Worm (Caenorhabditis elegans) whole organism, young adult: Measurements from ENCODE around the gene Y39A1A.27.

Experiments
- F10E7.11 ChIP-seq: sonication (generic microtip); optimal IDR thresholded peaks from 2 replicates; lab custom pipeline; 2017; ENCODE audit warnings: mild to moderate bottlenecking, missing genetic modification characterization, moderate library complexity, missing compliant biosample characterization
- F23B12.7 ChIP-seq: sonication (generic microtip); optimal IDR thresholded peaks from 2 replicates; lab custom pipeline; 2017; ENCODE audit warnings: missing genetic modification characterization, mild to moderate bottlenecking, missing compliant biosample characterization, antibody characterized with exemption, moderate library complexity; ENCODE audit not compliant: insufficient read depth
- F57A8.1 ChIP-seq: fragments of 200-800 bp; sonication (Bioruptor generic); optimal IDR thresholded peaks from 2 replicates; lab custom pipeline; 2018; ENCODE audit warnings: mild to moderate bottlenecking, missing genetic modification characterization, moderate library complexity, missing compliant biosample characterization
- F57C9.4 ChIP-seq: sonication (generic microtip); optimal IDR thresholded peaks from 2 replicates; lab custom pipeline; 2017; ENCODE audit warnings: mild to moderate bottlenecking, missing genetic modification characterization, missing compliant biosample characterization
- Y53G8AR.9 ChIP-seq: fragments of 200-800 bp; sonication (Bioruptor generic); conservative IDR thresholded peaks from 2 replicates; pipeline ENCODE4 v1.3.6; 2022; ENCODE audit warnings: missing genetic modification reagents, missing genetic modification characterization, missing compliant biosample characterization
- akir-1 ChIP-seq: fragments of 200-800 bp; sonication (Bioruptor generic); optimal IDR thresholded peaks from 2 replicates; lab custom pipeline; 2018; ENCODE audit warnings: mild to moderate bottlenecking, missing genetic modification characterization, moderate library complexity, missing compliant biosample characterization
- ama-1 ChIP-seq, 3 experiments: fragments of 150-350 bp in 1 of 3; sonication (generic microtip) in 2 of 3; optimal IDR thresholded peaks; 2 replicates each; lab custom pipeline; 2014 to 2018; ENCODE audit warnings: missing biosample characterization in 2 of 3, missing genetic modification characterization in 2 of 3, missing genetic modification reagents in 2 of 3
- aptf-3 ChIP-seq: fragments of 200-800 bp; sonication (Bioruptor generic); IDR thresholded peaks from 2 replicates; pipeline ENCODE4 v1.3.6; 2022; ENCODE audit warnings: missing genetic modification characterization, missing compliant biosample characterization
- attf-3 ChIP-seq: fragments of 200-800 bp; sonication (Bioruptor generic); conservative IDR thresholded peaks from 2 replicates; pipeline ENCODE4 v1.3.6; 2022; ENCODE audit warnings: missing genetic modification reagents, missing genetic modification characterization, missing compliant biosample characterization
- attf-6 ChIP-seq: fragments of 200-800 bp; sonication (Bioruptor generic); IDR thresholded peaks from 2 replicates; pipeline ENCODE4 v1.3.6; 2022; ENCODE audit warnings: missing genetic modification reagents, missing genetic modification characterization, missing compliant biosample characterization
- bed-1 ChIP-seq: fragments of 200-800 bp; sonication (Bioruptor generic); IDR thresholded peaks from 2 replicates; pipeline ENCODE4 v1.3.6; 2022; ENCODE audit warnings: missing genetic modification reagents, missing genetic modification characterization, missing compliant biosample characterization
- bed-2 ChIP-seq: fragments of 200-800 bp; sonication (Bioruptor generic); IDR thresholded peaks from 2 replicates; pipeline ENCODE4 v1.3.6; 2022; ENCODE audit warnings: missing genetic modification reagents, missing genetic modification characterization, missing compliant biosample characterization
- die-1 ChIP-seq: sonication (generic microtip); optimal IDR thresholded peaks from 2 replicates; lab custom pipeline; 2016; ENCODE audit warnings: missing genotype, mild to moderate bottlenecking, missing genetic modification characterization, missing compliant biosample characterization
- egl-44 ChIP-seq: fragments of 200-800 bp; sonication (Bioruptor generic); IDR thresholded peaks from 2 replicates; pipeline ENCODE4 v1.3.6; 2022; ENCODE audit warnings: missing genetic modification reagents, missing genetic modification characterization, missing compliant biosample characterization
- ekl-4 ChIP-seq: fragments of 200-800 bp; sonication (Bioruptor generic); IDR thresholded peaks from 2 replicates; pipeline ENCODE4 v1.3.6; 2022; ENCODE audit warnings: missing genetic modification reagents, missing genetic modification characterization, missing compliant biosample characterization
- hlh-26 ChIP-seq: fragments of 200-800 bp; sonication (Bioruptor generic); conservative IDR thresholded peaks from 2 replicates; pipeline ENCODE4 v1.3.6; 2022; ENCODE audit warnings: missing genetic modification reagents, missing genetic modification characterization, missing compliant biosample characterization
- hmg-1.2 ChIP-seq: fragments of 200-800 bp; sonication (Bioruptor generic); IDR thresholded peaks from 2 replicates; pipeline ENCODE4 v1.3.6; 2022; ENCODE audit warnings: missing genetic modification reagents, missing genetic modification characterization, missing compliant biosample characterization
- hsf-1 ChIP-seq: fragments of 200-800 bp; sonication (Bioruptor generic); IDR thresholded peaks from 2 replicates; pipeline ENCODE4 v1.3.6; 2022; ENCODE audit warnings: missing genetic modification reagents, missing genetic modification characterization, missing compliant biosample characterization
- let-526 ChIP-seq: fragments of 200-800 bp; sonication (Bioruptor generic); IDR thresholded peaks from 2 replicates; pipeline ENCODE4 v1.3.6; 2022; ENCODE audit warnings: missing genetic modification reagents, missing genetic modification characterization, missing compliant biosample characterization
- lin-35 ChIP-seq, 3 experiments: fragments of 150-350 bp in 2 of 3; sonication (generic microtip) in 1 of 3; optimal IDR thresholded peaks; 2 replicates each; lab custom pipeline; 2014 to 2018; ENCODE audit warnings: missing biosample characterization in 3 of 3, missing genetic modification characterization in 3 of 3, missing genetic modification reagents in 3 of 3
- lin-40 ChIP-seq: sonication (generic microtip); optimal IDR thresholded peaks from 2 replicates; lab custom pipeline; 2016; ENCODE audit warnings: missing genetic modification characterization, mild to moderate bottlenecking, missing compliant biosample characterization, missing genotype, missing genetic modification reagents
- lir-1 ChIP-seq: fragments of 200-800 bp; sonication (Bioruptor generic); conservative IDR thresholded peaks from 2 replicates; pipeline ENCODE4 v1.3.6; 2022; ENCODE audit warnings: missing genetic modification reagents, missing genetic modification characterization, missing compliant biosample characterization
- madf-3 ChIP-seq: fragments of 200-800 bp; sonication (Bioruptor generic); IDR thresholded peaks from 2 replicates; pipeline ENCODE4 v1.3.6; 2022; ENCODE audit warnings: missing genetic modification reagents, missing genetic modification characterization, missing compliant biosample characterization
- mes-4 ChIP-seq: sonication (generic microtip); optimal IDR thresholded peaks from 2 replicates; lab custom pipeline; 2016; ENCODE audit warnings: missing genotype, missing genetic modification characterization, missing compliant biosample characterization
- nfya-1 ChIP-seq: sonication (generic microtip); optimal IDR thresholded peaks from 2 replicates; lab custom pipeline; 2017; ENCODE audit warnings: antibody characterized with exemption, missing compliant biosample characterization, missing genetic modification characterization, borderline replicate concordance; ENCODE audit not compliant: insufficient read depth
- nhr-179 ChIP-seq: sonication (generic microtip); optimal IDR thresholded peaks from 2 replicates; lab custom pipeline; 2016; ENCODE audit warnings: mild to moderate bottlenecking, missing genetic modification characterization, missing compliant biosample characterization
- nhr-27 ChIP-seq: fragments of 200-800 bp; sonication (Bioruptor generic); optimal IDR thresholded peaks from 2 replicates; lab custom pipeline; 2018; ENCODE audit warnings: mild to moderate bottlenecking, missing genetic modification characterization, moderate library complexity, missing compliant biosample characterization
- pbrm-1 ChIP-seq: fragments of 200-800 bp; sonication (Bioruptor generic); IDR thresholded peaks from 2 replicates; pipeline ENCODE4 v1.3.6; 2022; ENCODE audit warnings: missing genetic modification reagents, missing genetic modification characterization, missing compliant biosample characterization
- pha-4 ChIP-seq: fragments of 150-350 bp; sonication (generic microtip); optimal IDR thresholded peaks from 2 replicates; lab custom pipeline; 2014; ENCODE audit warnings: missing biosample characterization, missing genetic modification reagents, missing genetic modification characterization
- rpc-1 ChIP-seq, 2 experiments: fragments of 150-350 bp in 1 of 2; sonication (generic microtip) in 1 of 2; optimal IDR thresholded peaks; 2 replicates each; lab custom pipeline; 2014 to 2018; ENCODE audit warnings: missing biosample characterization in 1 of 2, missing genetic modification characterization in 1 of 2, missing genetic modification reagents in 1 of 2, missing genotype in 1 of 2
- sdz-38 ChIP-seq: sonication (generic microtip); optimal IDR thresholded peaks from 2 replicates; lab custom pipeline; 2016; ENCODE audit warnings: missing genotype, missing genetic modification characterization, missing compliant biosample characterization
- snpc-3.4 ChIP-seq: sonication (generic microtip); optimal IDR thresholded peaks from 2 replicates; lab custom pipeline; 2017; ENCODE audit warnings: missing genetic modification characterization, mild to moderate bottlenecking, missing compliant biosample characterization, antibody characterized with exemption, moderate library complexity, missing genotype, missing genetic modification reagents
- somi-1 ChIP-seq: fragments of 200-800 bp; sonication (Bioruptor generic); optimal IDR thresholded peaks from 2 replicates; lab custom pipeline; 2018; ENCODE audit warnings: mild to moderate bottlenecking, missing genetic modification characterization, missing compliant biosample characterization
- sptf-2 ChIP-seq: fragments of 200-800 bp; sonication (Bioruptor generic); optimal IDR thresholded peaks from 2 replicates; lab custom pipeline; 2018; ENCODE audit warnings: mild to moderate bottlenecking, missing genetic modification characterization, missing compliant biosample characterization
- tbp1 ChIP-seq: fragments of 200-800 bp; sonication (Bioruptor generic); optimal IDR thresholded peaks from 2 replicates; lab custom pipeline; 2018; ENCODE audit warnings: mild to moderate bottlenecking, missing genetic modification characterization, missing compliant biosample characterization
- tbx-9 ChIP-seq: sonication (generic microtip); optimal IDR thresholded peaks from 2 replicates; lab custom pipeline; 2016; ENCODE audit warnings: borderline replicate concordance, missing genetic modification characterization, inconsistent platforms, missing compliant biosample characterization
- unc-62 ChIP-seq: fragments of 150-350 bp; optimal IDR thresholded peaks from 2 replicates; lab custom pipeline; 2014; ENCODE audit warnings: missing biosample characterization, missing genetic modification reagents, missing genetic modification characterization
- zfh-2 ChIP-seq: fragments of 200-800 bp; sonication (Bioruptor generic); conservative IDR thresholded peaks from 2 replicates; pipeline ENCODE4 v1.3.6; 2022; ENCODE audit warnings: missing genetic modification reagents, missing genetic modification characterization, missing compliant biosample characterization
- zim-3 ChIP-seq: sonication (generic microtip); optimal IDR thresholded peaks from 2 replicates; lab custom pipeline; 2017; ENCODE audit warnings: mild to moderate bottlenecking, missing genetic modification characterization, moderate library complexity, missing compliant biosample characterization

The Y39A1A.27 gene

DNA sequence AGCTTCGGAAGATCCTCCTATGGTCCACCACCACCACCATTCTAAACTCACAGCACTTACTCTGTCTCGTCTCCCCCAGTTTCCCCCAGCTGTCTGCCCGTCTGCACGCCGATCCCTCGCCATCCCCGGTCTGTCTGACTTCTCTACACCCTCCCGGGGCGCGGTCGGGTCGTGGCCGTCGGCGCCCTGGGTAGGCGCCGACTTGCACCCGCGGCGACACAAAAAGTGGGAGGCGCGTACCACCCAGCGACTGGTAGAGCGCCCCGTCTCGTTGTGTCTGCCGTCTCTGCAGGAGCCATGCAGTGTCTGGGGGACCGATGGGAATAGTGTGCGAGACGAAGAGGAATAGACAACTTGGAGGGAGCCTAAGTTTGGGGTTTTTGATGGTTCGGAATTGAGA lies 4.7 kb upstream of the Y39A1A.27 start (continued):
- TF ChIP-seq tbx-9 (tag; lab: Kevin White, UChicago) (no peak), F57C9.4 (tag; lab: Kevin White, UChicago) (peak; percentile 16), sdz-38 (tag; lab: Kevin White, UChicago) (no peak), lin-35 (GFP tag; optimal IDR thresholded peaks at IDR 0.05; lab: Kevin White, UChicago) (peak in 1 of 3 experiments; percentile 18), lir-1 (GFP tag; lab: Robert Waterston, UW) (no peak), ekl-4 (GFP tag; lab: Robert Waterston, UW) (peak; percentile 43; the same call in 1 of the 2 replicates), ama-1 (optimal IDR thresholded peaks at IDR 0.05; lab: Kevin White, UChicago) (no peak), ama-1 (GFP tag; optimal IDR thresholded peaks at IDR 0.05; lab: Kevin White, UChicago) (no peak), pha-4 (tag; lab: Kevin White, UChicago) (no peak), zfh-2 (peak; percentile 99), pbrm-1 (GFP tag; lab: Robert Waterston, UW) (peak; percentile 59), attf-3 (GFP tag; lab: Robert Waterston, UW) (no peak), rpc-1 (optimal IDR thresholded peaks at IDR 0.05; lab: Kevin White, UChicago) (no peak), rpc-1 (tag; optimal IDR thresholded peaks at IDR 0.05; lab: Kevin White, UChicago) (no peak), unc-62 (GFP tag; lab: Kevin White, UChicago) (no peak), akir-1 (GFP tag; lab: Kevin White, UChicago) (no peak), hlh-26 (GFP tag; lab: Robert Waterston, UW) (no peak), tbp1 (GFP tag; lab: Kevin White, UChicago) (peak; percentile 21), hsf-1 (GFP tag; lab: Robert Waterston, UW) (no peak), egl-44 (no peak), die-1 (tag; lab: Kevin White, UChicago) (no peak), F10E7.11 (no peak), somi-1 (no peak), bed-1 (no peak), F23B12.7 (tag; lab: Kevin White, UChicago) (no peak), bed-2 (GFP tag; lab: Robert Waterston, UW) (peak; percentile 63; the same call in 1 of the 2 replicates), attf-6 (GFP tag; lab: Robert Waterston, UW) (no peak), snpc-3.4 (tag; lab: Kevin White, UChicago) (no peak), zim-3 (no peak), let-526 (GFP tag; lab: Robert Waterston, UW) (no peak), nhr-27 (tag; lab: Kevin White, UChicago) (no peak)

DNA sequence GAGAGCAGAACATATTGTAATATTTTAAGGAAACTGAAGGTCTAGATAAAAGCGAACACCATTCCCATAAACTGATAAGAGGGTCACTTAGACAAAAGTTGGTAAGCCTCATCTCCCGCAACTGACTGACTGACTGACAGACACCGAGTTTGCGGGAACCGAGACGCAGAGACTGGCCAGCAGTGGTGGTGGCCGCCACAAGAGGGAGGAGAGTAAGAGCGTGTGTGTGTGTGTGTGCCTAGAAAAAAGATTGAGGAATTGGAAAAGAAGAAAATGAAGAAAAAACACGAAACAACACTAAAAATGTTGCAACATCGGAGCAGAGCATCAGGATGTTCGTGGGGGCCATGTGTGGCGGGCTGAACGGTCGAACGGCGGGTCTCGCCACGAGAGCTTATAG lies 4.2 kb upstream of the Y39A1A.27 start:
- no peak for TF ChIP-seq madf-3 (GFP tag; lab: Robert Waterston, UW)

DNA sequence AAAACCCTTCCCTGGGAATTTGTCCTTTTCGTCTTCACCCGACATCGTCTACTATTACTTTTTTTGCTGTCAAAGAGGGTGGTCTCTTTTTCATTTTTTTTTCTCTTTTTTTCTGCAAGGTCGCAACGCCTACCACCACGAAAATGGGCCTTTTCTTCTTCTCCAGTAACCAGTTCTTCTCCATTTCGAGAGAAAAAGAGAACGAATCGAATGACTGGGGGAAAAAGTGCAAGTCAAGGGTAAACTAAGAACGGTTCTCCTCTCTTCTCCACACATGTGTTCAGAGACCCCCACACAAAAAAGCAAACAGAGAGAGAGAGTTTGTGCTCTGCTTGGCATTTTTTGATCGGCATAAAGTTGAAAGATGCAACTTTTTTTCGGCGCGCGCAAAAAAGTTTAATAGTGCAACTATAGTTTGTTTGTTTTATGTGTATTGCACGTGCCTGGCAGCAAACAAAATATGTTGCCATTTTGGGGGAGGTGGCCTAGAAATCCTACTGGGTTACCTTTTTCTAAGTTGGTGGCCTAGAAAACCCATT lies 2.2 kb upstream of the Y39A1A.27 start:
- TF ChIP-seq lin-40 (tag; lab: Kevin White, UChicago) (no peak), nhr-179 (tag; lab: Kevin White, UChicago) (no peak), F57A8.1 (GFP tag; lab: Kevin White, UChicago) (no peak)

DNA sequence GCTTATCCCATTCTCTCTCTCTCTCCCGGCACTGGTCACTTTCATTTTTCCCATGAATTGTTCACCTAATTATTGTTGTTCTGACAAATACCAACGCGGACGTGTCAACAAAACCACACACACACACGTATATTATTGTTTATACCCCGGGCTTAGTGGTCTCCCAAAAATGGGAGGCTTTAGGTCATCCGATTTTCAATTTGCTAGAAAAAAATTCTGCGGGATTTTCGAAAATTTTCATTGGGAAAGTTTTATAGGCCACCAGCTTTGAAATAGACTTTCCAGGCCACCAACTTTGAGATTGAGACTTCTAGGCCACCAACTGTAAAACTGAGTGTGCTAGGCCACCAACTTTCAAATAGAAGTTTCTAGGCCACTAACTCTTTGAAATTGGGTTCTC lies 838 bp upstream of the Y39A1A.27 start:
- TF ChIP-seq Y53G8AR.9 = no peak
- TF ChIP-seq sptf-2 (GFP tag; lab: Kevin White, UChicago) = no peak
- no peak for TF ChIP-seq aptf-3 (GFP tag; lab: Robert Waterston, UW)
- no peak for TF ChIP-seq mes-4
- TF ChIP-seq somi-1 = no peak
- no peak for TF ChIP-seq nfya-1 (tag; lab: Kevin White, UChicago)
- 0 out of 2 replicates have a peak, but pooled peaks have one; percentile 24 for TF ChIP-seq hmg-1.2
